Fruit fly (Drosophila melanogaster): ENCODE results near the gene Rim.

The Rim gene

dm6 chr3R:17920265-17920664, 3.9 kb upstream of the Rim start:
- TF ChIP-seq CG14711 (tag; optimal IDR thresholded peaks at IDR 0.05) (no peak), ovo (GFP tag; optimal IDR thresholded peaks at IDR 0.05) (no peak), kay (GFP tag; ENCODE audit: borderline replicate concordance) (no peak), CG11617 (GFP tag; optimal IDR thresholded peaks at IDR 0.05) (no peak), CG5204 (GFP tag; optimal IDR thresholded peaks at IDR 0.05) (no peak), CG7045 (GFP tag; optimal IDR thresholded peaks at IDR 0.05) (no peak), Mnt (GFP tag; optimal IDR thresholded peaks at IDR 0.05) (no peak), tj (GFP tag; optimal IDR thresholded peaks at IDR 0.05) (no peak), CG1620 (GFP tag; optimal IDR thresholded peaks at IDR 0.05) (no peak), toe (GFP tag; optimal IDR thresholded peaks at IDR 0.05) (no peak), cnc (optimal IDR thresholded peaks at IDR 0.05) (no peak)

DNA sequence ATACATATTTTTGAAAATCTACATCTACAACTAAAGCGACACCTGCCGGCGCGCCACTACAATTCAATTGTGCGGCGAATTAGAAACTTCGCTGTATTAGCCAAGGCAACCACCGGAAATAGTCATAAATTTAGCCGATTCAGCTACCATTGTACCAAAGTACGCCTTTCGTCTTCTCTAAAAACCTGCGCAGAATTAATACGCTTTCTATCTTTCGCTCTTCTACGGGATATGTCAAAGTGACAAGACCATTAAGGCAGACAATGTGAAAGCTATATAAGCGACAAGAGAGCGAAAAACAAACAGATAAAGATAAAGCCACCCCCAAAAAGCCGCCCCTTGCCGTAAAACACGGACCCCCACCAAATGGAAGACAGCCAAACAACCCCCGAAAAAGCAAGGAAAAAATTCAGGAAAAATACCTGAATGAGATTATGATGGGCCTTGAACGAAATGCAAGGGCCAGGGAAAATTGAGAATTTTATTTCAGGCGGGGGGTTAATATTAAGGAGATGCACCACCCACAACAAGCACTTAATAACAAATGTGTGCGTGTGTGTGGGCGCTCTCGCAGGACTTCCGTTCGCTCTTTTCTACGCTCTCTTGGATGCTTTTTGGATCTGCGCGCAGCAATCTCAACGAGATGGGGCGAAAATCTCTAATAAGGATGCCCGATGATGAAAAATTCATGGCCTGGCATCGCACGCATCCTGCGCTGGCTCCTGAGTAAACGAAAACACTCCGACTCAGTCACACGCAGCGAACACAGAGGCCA, 2.9 kb upstream of the Rim start, which contains the start of gene cpo:
Gene cpo (plus strand): TSS at position 725 of the 775 bp plus-strand sequence.
- TF ChIP-seq CG12768 (GFP tag; optimal IDR thresholded peaks at IDR 0.05), result peak; percentile 72
- no peak for TF ChIP-seq CG1620 (GFP tag; optimal IDR thresholded peaks at IDR 0.05)
- TF ChIP-seq kay (GFP tag; ENCODE audit: borderline replicate concordance), result no peak
- TF ChIP-seq cic (GFP tag; optimal IDR thresholded peaks at IDR 0.05), result peak; percentile 58
- TF ChIP-seq Mnt (GFP tag; optimal IDR thresholded peaks at IDR 0.05), result peak; percentile 37
- peak; percentile 62 for TF ChIP-seq ovo (GFP tag; optimal IDR thresholded peaks at IDR 0.05)
- TF ChIP-seq CG7101 (tag; optimal IDR thresholded peaks at IDR 0.05), result peak; percentile 71
- peak; percentile 35 for TF ChIP-seq CG14711 (tag; optimal IDR thresholded peaks at IDR 0.05)
- TF ChIP-seq Crg-1 (GFP tag; optimal IDR thresholded peaks at IDR 0.05), result no peak
- TF ChIP-seq CG33017 (tag; optimal IDR thresholded peaks at IDR 0.05), result peak; percentile 55
- TF ChIP-seq Hr96 (GFP tag; optimal IDR thresholded peaks at IDR 0.05), result peak; percentile 69
- peak; percentile 53 for TF ChIP-seq pad (GFP tag; optimal IDR thresholded peaks at IDR 0.05)
- peak; percentile 74 for TF ChIP-seq CG5204 (GFP tag; optimal IDR thresholded peaks at IDR 0.05)
- no peak for TF ChIP-seq bab1 (GFP tag; optimal IDR thresholded peaks at IDR 0.05)
- peak; percentile 56 for TF ChIP-seq toe (GFP tag; optimal IDR thresholded peaks at IDR 0.05)
- TF ChIP-seq tj (GFP tag; optimal IDR thresholded peaks at IDR 0.05), result peak; percentile 18
- TF ChIP-seq CG7045 (GFP tag; optimal IDR thresholded peaks at IDR 0.05), result peak; percentile 87
- TF ChIP-seq CG11617 (GFP tag; optimal IDR thresholded peaks at IDR 0.05), result peak; percentile 60

- no peak for TF ChIP-seq Hr96 (GFP tag; optimal IDR thresholded peaks at IDR 0.05)
- TF ChIP-seq Crg-1 (GFP tag; optimal IDR thresholded peaks at IDR 0.05), result no peak
- no peak for TF ChIP-seq CG14711 (tag; optimal IDR thresholded peaks at IDR 0.05)
- no peak for TF ChIP-seq CG12768 (GFP tag; optimal IDR thresholded peaks at IDR 0.05)
- no peak for TF ChIP-seq CG7045 (GFP tag; optimal IDR thresholded peaks at IDR 0.05)
- TF ChIP-seq cic (GFP tag; optimal IDR thresholded peaks at IDR 0.05), result no peak
- no peak for TF ChIP-seq CG5204 (GFP tag; optimal IDR thresholded peaks at IDR 0.05)
- no peak for TF ChIP-seq tj (GFP tag; optimal IDR thresholded peaks at IDR 0.05)
- TF ChIP-seq ovo (GFP tag; optimal IDR thresholded peaks at IDR 0.05), result no peak
These were observed 1.6 kb upstream of the Rim start for dm6 chr3R:17917871-17918499.

DNA sequence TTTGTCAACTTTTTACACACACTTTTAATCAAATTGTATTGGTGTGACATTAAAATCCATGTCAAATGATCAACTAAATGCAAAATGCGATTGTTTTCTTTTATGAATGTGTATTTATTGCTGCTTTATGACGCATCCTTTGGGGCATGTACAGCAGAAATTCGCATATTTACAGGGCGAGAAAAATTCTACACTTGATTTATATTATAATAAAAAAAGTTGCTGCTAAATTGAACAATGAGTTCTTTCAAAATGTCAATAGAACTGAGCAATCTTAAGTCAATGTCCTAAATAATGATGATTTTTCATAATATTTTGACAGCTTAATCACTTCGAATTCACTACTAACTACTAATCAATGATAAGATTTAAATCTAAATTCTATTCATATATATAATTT, 5.3 kb downstream of the Rim start, which contains the start of gene CG43445:
Gene CG43445 (plus strand): TSS at position 301 of the 400 bp plus-strand sequence.
- TF ChIP-seq CG7045 (GFP tag; optimal IDR thresholded peaks at IDR 0.05) (no peak), CG7101 (tag; optimal IDR thresholded peaks at IDR 0.05) (no peak), CG1620 (GFP tag; optimal IDR thresholded peaks at IDR 0.05) (no peak), cic (GFP tag; optimal IDR thresholded peaks at IDR 0.05) (no peak), CG14711 (tag; optimal IDR thresholded peaks at IDR 0.05) (no peak), CG33017 (tag; optimal IDR thresholded peaks at IDR 0.05) (no peak), toe (GFP tag; optimal IDR thresholded peaks at IDR 0.05) (no peak), CG12768 (GFP tag; optimal IDR thresholded peaks at IDR 0.05) (no peak), Hr96 (GFP tag; optimal IDR thresholded peaks at IDR 0.05) (no peak), cnc (optimal IDR thresholded peaks at IDR 0.05) (no peak), tj (GFP tag; optimal IDR thresholded peaks at IDR 0.05) (no peak)

DNA sequence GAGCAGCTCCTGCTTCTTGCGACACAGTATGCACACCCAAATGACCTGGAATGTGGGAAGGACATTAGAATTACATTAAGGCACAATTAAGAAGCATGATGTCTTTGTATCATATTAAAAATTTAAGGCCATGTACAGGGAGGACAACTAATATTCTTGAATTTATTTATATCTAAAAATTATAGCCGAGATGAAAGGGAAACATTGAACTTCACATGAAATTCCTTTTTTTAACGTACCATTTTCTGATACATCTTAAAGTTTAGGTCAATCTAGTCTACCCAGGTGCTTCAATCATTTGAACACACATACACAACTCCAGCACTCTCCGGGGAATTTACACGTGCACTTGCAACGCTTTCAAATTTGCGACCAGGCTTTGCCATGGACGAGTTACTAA, 10.2 kb downstream of the Rim start, which contains the start of gene CG12347:
Gene CG12347 (plus strand): TSS at position 301 of the 400 bp plus-strand sequence.
- TF ChIP-seq bab1 (GFP tag; optimal IDR thresholded peaks at IDR 0.05) (no peak), cic (GFP tag; optimal IDR thresholded peaks at IDR 0.05) (no peak), CG14711 (tag; optimal IDR thresholded peaks at IDR 0.05) (no peak), ovo (GFP tag; optimal IDR thresholded peaks at IDR 0.05) (no peak), Crg-1 (GFP tag; optimal IDR thresholded peaks at IDR 0.05) (no peak), CG12768 (GFP tag; optimal IDR thresholded peaks at IDR 0.05) (no peak), CG7045 (GFP tag; optimal IDR thresholded peaks at IDR 0.05) (no peak), tj (GFP tag; optimal IDR thresholded peaks at IDR 0.05) (no peak), CG1620 (GFP tag; optimal IDR thresholded peaks at IDR 0.05) (no peak), Mnt (GFP tag; optimal IDR thresholded peaks at IDR 0.05) (no peak), kay (GFP tag; ENCODE audit: borderline replicate concordance) (no peak)

dm6 chr3R:17905148-17905547, 11.2 kb downstream of the Rim start:
- TF ChIP-seq toe (GFP tag; optimal IDR thresholded peaks at IDR 0.05), result no peak
- TF ChIP-seq Clk (GFP tag; optimal IDR thresholded peaks at IDR 0.05), result no peak
- no peak for TF ChIP-seq Mnt (GFP tag; optimal IDR thresholded peaks at IDR 0.05)
- TF ChIP-seq CG1620 (GFP tag; optimal IDR thresholded peaks at IDR 0.05), result no peak
- no peak for TF ChIP-seq CG7045 (GFP tag; optimal IDR thresholded peaks at IDR 0.05)
- TF ChIP-seq Crg-1 (GFP tag; optimal IDR thresholded peaks at IDR 0.05), result no peak
- no peak for TF ChIP-seq CG12768 (GFP tag; optimal IDR thresholded peaks at IDR 0.05)
- no peak for TF ChIP-seq CG33017 (tag; optimal IDR thresholded peaks at IDR 0.05)
- no peak for TF ChIP-seq CG5204 (GFP tag; optimal IDR thresholded peaks at IDR 0.05)
- TF ChIP-seq tj (GFP tag; optimal IDR thresholded peaks at IDR 0.05), result no peak

All from whole organism, adult.